Worm (Caenorhabditis elegans): ENCODE results near the gene nas-3.
A peak's percentile ranks its signal among the peaks of the same experiment; 100 is the strongest.

Gene nas-3

DNA sequence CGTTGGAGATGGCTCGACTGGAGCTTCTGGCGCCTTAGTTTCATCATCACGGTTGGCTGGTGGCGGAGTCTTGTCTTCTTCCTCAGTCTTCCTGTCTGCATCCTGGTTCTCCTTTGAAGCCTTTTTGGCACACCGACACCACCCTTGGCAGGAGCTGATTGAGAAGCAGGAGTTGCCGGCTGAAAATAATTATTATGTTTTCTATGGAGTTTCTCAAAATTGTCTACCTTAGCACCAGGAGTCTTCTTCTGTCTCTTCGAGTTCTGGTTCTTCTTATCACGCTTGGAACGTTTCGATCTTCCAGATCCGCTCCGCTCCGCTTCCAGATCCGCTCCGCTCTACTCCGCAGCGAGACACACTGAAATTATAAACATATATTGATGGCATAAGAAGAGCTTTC, 2.6 kb downstream of the nas-3 start, which contains the start of gene K06A4.6:
Gene K06A4.6 (minus strand): TSS at position 101 of the 400 bp plus-strand sequence.
- TF ChIP-seq lag-1 (GFP tag; IDR thresholded peaks at IDR 0.05) = no peak
- TF ChIP-seq zfh-2 (GFP tag; conservative IDR thresholded peaks at IDR 0.05) = peak; percentile 60

DNA sequence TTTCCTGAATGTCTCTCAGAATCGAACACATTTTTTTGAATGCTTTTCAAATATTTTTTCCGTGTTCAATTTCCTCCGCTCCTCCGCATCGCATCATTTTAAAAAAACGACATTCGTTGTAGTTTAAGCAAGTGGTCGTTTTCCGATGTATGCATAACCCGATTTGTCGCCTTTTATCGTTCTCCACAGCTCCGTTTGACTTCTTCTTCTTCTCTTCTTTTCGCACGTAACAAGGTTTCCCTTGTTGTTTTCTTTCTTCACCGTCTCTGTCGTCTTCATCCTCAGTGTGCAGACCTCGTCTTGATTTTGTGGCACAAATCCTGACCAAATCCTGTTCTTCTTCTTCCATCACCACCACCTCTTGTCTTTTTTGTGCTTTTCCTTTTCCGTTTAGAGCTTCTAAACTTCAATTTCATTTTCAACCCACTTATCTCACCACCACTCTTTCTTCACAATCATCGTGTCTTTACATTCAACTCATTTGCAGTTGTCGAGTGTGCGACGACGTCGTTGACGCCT, 5.8 kb downstream of the nas-3 start, which contains the start of gene K06A4.2:
Gene K06A4.2 (plus strand): TSS at position 469 of the 519 bp plus-strand sequence.
- TF ChIP-seq let-607 (tag; optimal IDR thresholded peaks at IDR 0.05) (no peak), atf-7 (tag; optimal IDR thresholded peaks at IDR 0.05) (no peak), tbp1 (GFP tag; optimal IDR thresholded peaks at IDR 0.05) (no peak), F57A8.1 (GFP tag; optimal IDR thresholded peaks at IDR 0.05) (no peak), F39B2.1 (GFP tag; IDR thresholded peaks at IDR 0.05) (no peak), madf-6 (GFP tag; IDR thresholded peaks at IDR 0.05) (no peak), C06A6.2 (GFP tag; conservative IDR thresholded peaks at IDR 0.05) (no peak), F22D6.2 (tag; optimal IDR thresholded peaks at IDR 0.05) (no peak), ztf-22 (GFP tag; optimal IDR thresholded peaks at IDR 0.05) (no peak), lin-35 (GFP tag; optimal IDR thresholded peaks at IDR 0.05) (no peak), ztf-28 (GFP tag; IDR thresholded peaks at IDR 0.05) (no peak), nhr-27 (tag; optimal IDR thresholded peaks at IDR 0.05) (no peak), sptf-2 (GFP tag; optimal IDR thresholded peaks at IDR 0.05) (no peak), F10E7.11 (tag; optimal IDR thresholded peaks at IDR 0.05) (no peak), dpff-1 (tag; optimal IDR thresholded peaks at IDR 0.05) (no peak)

DNA sequence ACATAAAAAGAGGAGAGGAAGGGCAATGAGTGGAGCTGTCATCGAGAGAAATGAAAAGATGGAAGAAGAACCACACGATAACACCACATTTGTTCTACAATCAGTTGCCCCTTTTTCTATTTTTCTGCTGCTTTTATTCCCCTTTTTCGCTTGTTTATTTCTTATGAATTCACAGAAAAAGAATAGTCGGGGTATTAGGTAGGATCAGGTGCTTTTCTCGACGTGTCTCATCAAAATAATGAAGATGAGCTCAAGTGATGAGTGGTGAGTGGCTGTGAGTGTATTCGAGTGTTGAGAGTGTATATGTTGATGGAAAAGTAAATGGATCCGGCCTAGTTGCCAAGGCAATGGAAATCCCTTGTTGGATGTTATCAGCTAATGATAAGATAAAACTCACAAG, 7.5 kb downstream of the nas-3 start:
- TF ChIP-seq nhr-27 (tag; optimal IDR thresholded peaks at IDR 0.05) (no peak), nhr-179 (tag; optimal IDR thresholded peaks at IDR 0.05) (no peak), lin-54 (GFP tag; optimal IDR thresholded peaks at IDR 0.05) (no peak), ztf-28 (GFP tag; IDR thresholded peaks at IDR 0.05) (no peak), zim-3 (tag; optimal IDR thresholded peaks at IDR 0.05) (no peak), unc-62 (GFP tag; optimal IDR thresholded peaks at IDR 0.05) (no peak), bed-2 (GFP tag; IDR thresholded peaks at IDR 0.05) (no peak), madf-10 (tag; optimal IDR thresholded peaks at IDR 0.05) (no peak), bed-1 (GFP tag; IDR thresholded peaks at IDR 0.05) (no peak), rcor-1 (GFP tag; IDR thresholded peaks at IDR 0.05) (no peak), ets-4 (GFP tag; optimal IDR thresholded peaks at IDR 0.05) (no peak), C06A6.2 (GFP tag; conservative IDR thresholded peaks at IDR 0.05) (no peak), sptf-2 (GFP tag; optimal IDR thresholded peaks at IDR 0.05) (no peak)

DNA sequence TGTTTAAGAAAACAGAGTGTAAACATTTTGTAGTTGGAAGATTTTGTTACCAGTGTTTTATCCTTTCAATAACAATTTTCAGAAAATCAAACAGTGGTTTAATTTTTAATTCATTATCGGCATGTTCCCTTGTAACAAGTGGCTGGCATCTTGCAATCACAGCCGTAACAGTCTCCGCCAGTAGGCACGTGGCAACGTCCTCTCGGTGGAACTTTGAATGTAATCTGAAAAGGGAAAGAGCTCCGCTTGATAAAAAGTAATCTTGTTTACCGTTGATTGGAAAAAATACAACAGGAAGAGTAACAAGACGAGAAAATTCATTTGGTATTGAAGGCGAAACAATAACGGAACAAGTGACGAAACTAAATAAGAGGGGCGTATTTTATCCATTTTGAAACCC, 11.4 kb downstream of the nas-3 start, which contains the start of gene K06A4.10:
Gene K06A4.10 (minus strand): TSS at position 390 of the 400 bp plus-strand sequence.
- 0 out of 2 replicates have a peak, but pooled peaks have one; percentile 44 for TF ChIP-seq Y53G8AR.9 (GFP tag; conservative IDR thresholded peaks at IDR 0.05)
- peak; percentile 63 for TF ChIP-seq nhr-80 (tag; optimal IDR thresholded peaks at IDR 0.05)
- TF ChIP-seq let-526 (GFP tag; IDR thresholded peaks at IDR 0.05) = 0 out of 2 replicates have a peak, but pooled peaks have one; percentile 12
- TF ChIP-seq ets-4 (GFP tag; optimal IDR thresholded peaks at IDR 0.05) = peak; percentile 20
- no peak for TF ChIP-seq bed-1 (GFP tag; IDR thresholded peaks at IDR 0.05)
- TF ChIP-seq ceh-91 (GFP tag; IDR thresholded peaks at IDR 0.05) = no peak
- no peak for TF ChIP-seq lin-40 (tag; optimal IDR thresholded peaks at IDR 0.05)
- no peak for TF ChIP-seq B0336.3 (GFP tag; IDR thresholded peaks at IDR 0.05)
- no peak for TF ChIP-seq tbp1 (GFP tag; optimal IDR thresholded peaks at IDR 0.05)
- no peak for TF ChIP-seq tlf-1 (GFP tag; optimal IDR thresholded peaks at IDR 0.05)
- TF ChIP-seq lsl-1 (GFP tag; optimal IDR thresholded peaks at IDR 0.05) = no peak
- no peak for TF ChIP-seq cebp-1 (GFP tag; IDR thresholded peaks at IDR 0.05)
- peak; percentile 26 for TF ChIP-seq cebp-1 (tag; optimal IDR thresholded peaks at IDR 0.05)
- TF ChIP-seq ztf-3 (GFP tag; optimal IDR thresholded peaks at IDR 0.05) = no peak
- TF ChIP-seq hmg-20 (GFP tag; IDR thresholded peaks at IDR 0.05) = no peak
- TF ChIP-seq tbx-9 (tag; optimal IDR thresholded peaks at IDR 0.05; ENCODE audit: borderline replicate concordance) = no peak
- TF ChIP-seq ztf-22 (GFP tag; optimal IDR thresholded peaks at IDR 0.05) = peak; percentile 9

All from whole organism, young adult.